Worm (Caenorhabditis elegans) whole organism, midembryonic: ENCODE results near the gene fbxa-27.

Source experiments
- T22C8.4 ChIP-seq: fragments of 200-800 bp; sonication (Bioruptor generic); IDR thresholded peaks from 2 replicates; pipeline ENCODE4 v1.3.6; 2022; ENCODE audit warnings: missing genetic modification characterization, missing compliant biosample characterization
- cog-1 ChIP-seq: sonication (generic microtip); optimal IDR thresholded peaks from 2 replicates; lab custom pipeline; 2016; ENCODE audit warnings: missing genetic modification characterization, missing compliant biosample characterization
- flt-1 ChIP-seq: fragments of 200-800 bp; sonication (Bioruptor generic); IDR thresholded peaks from 2 replicates; pipeline ENCODE4 v1.3.6; 2022; ENCODE audit warnings: missing genetic modification characterization, missing compliant biosample characterization
- klf-2 ChIP-seq: fragments of 200-800 bp; sonication (Bioruptor generic); conservative IDR thresholded peaks from 2 replicates; pipeline ENCODE4 v1.3.6; 2022; ENCODE audit warnings: missing genetic modification reagents, missing genetic modification characterization, missing compliant biosample characterization
- med-1 ChIP-seq: sonication (generic microtip); optimal IDR thresholded peaks from 2 replicates; lab custom pipeline; 2017; ENCODE audit warnings: missing genetic modification characterization, mild to moderate bottlenecking, missing compliant biosample characterization, antibody characterized with exemption, missing genetic modification reagents; ENCODE audit not compliant: insufficient read depth
- ref-1 ChIP-seq: fragments of 200-800 bp; sonication (Bioruptor generic); conservative IDR thresholded peaks from 2 replicates; pipeline ENCODE4 v1.3.6; 2022; ENCODE audit warnings: missing genetic modification reagents, missing genetic modification characterization, missing compliant biosample characterization
- tab-1 ChIP-seq: fragments of 200-800 bp; sonication (Bioruptor generic); IDR thresholded peaks from 2 replicates; pipeline ENCODE4 v1.3.6; 2022; ENCODE audit warnings: missing genetic modification characterization, missing compliant biosample characterization
- ztf-23 ChIP-seq: fragments of 200-800 bp; sonication (Bioruptor generic); IDR thresholded peaks from 2 replicates; pipeline ENCODE4 v1.3.6; 2022; ENCODE audit warnings: missing genetic modification reagents, missing genetic modification characterization, missing compliant biosample characterization
- ztf-29 ChIP-seq: fragments of 200-800 bp; sonication (Bioruptor generic); IDR thresholded peaks from 2 replicates; pipeline ENCODE4 v1.3.6; 2022; ENCODE audit warnings: missing genetic modification reagents, missing genetic modification characterization, missing compliant biosample characterization

fbxa-27 gene

DNA sequence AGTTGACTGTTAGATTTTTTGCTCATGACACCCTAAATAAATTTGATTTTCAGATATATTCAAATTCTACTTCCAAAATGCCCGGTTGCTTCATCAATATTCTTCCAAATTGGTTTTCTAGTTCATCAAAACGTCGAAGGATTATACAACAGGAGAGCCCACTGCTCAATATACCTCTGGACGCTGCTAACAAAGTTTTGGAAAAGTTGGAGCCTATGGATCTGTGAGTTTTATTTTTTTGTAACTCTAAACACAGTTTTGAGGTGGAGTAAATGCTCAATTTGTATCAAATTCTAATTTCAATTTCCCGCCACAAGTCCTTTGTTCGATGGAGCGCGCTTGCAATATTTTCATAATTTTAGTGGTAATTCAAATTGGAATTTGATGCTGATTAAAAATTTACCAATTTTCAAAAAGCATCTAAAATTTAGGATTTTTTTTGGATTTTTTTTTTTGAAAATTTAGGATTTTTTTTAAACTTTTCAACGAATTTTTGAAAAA, at the start of gene fbxa-27:
TSS of gene fbxa-27 (plus strand) at position 51 of the 501 bp plus-strand sequence.
- no peak for TF ChIP-seq ztf-23
- no peak for TF ChIP-seq med-1 (GFP tag; lab: Kevin White, UChicago)
- TF ChIP-seq tab-1 (GFP tag; lab: Robert Waterston, UW) = no peak

ce11 chrIII:1293135-1293534, 49.6 kb upstream of the fbxa-27 start, which contains the start of gene fbxa-36:
Gene fbxa-36, minus strand, starts transcription at chrIII:1293235.
- TF ChIP-seq cog-1 (tag; lab: Kevin White, UChicago) (no peak), ztf-23 (no peak), flt-1 (GFP tag; lab: Robert Waterston, UW) (no peak), med-1 (GFP tag; lab: Kevin White, UChicago) (no peak), ztf-29 (GFP tag; lab: Robert Waterston, UW) (no peak), tab-1 (GFP tag; lab: Robert Waterston, UW) (no peak), T22C8.4 (GFP tag; lab: Robert Waterston, UW) (no peak), ref-1 (GFP tag; lab: Robert Waterston, UW) (no peak), klf-2 (GFP tag; lab: Robert Waterston, UW) (no peak)

ce11 chrIII:1295149-1295716, 47.5 kb upstream of the fbxa-27 start, which contains the start of gene fbxa-35:
Gene fbxa-35, plus strand, starts transcription at chrIII:1295666.
- no peak for TF ChIP-seq klf-2 (GFP tag; lab: Robert Waterston, UW)
- TF ChIP-seq ref-1 (GFP tag; lab: Robert Waterston, UW) = no peak
- no peak for TF ChIP-seq med-1 (GFP tag; lab: Kevin White, UChicago)
- TF ChIP-seq cog-1 (tag; lab: Kevin White, UChicago) = no peak
- TF ChIP-seq tab-1 (GFP tag; lab: Robert Waterston, UW) = no peak
- no peak for TF ChIP-seq ztf-29 (GFP tag; lab: Robert Waterston, UW)
- no peak for TF ChIP-seq ztf-23
- TF ChIP-seq T22C8.4 (GFP tag; lab: Robert Waterston, UW) = no peak
- TF ChIP-seq flt-1 (GFP tag; lab: Robert Waterston, UW) = no peak

- TF ChIP-seq flt-1 (GFP tag; lab: Robert Waterston, UW) (no peak), ref-1 (GFP tag; lab: Robert Waterston, UW) (no peak), klf-2 (GFP tag; lab: Robert Waterston, UW) (no peak), ztf-29 (GFP tag; lab: Robert Waterston, UW) (no peak), cog-1 (tag; lab: Kevin White, UChicago) (no peak), T22C8.4 (GFP tag; lab: Robert Waterston, UW) (no peak), ztf-23 (no peak), tab-1 (GFP tag; lab: Robert Waterston, UW) (no peak), med-1 (GFP tag; lab: Kevin White, UChicago) (no peak)
These were observed 45.2 kb upstream of the fbxa-27 start, which contains the start of gene fbxa-28 for ce11 chrIII:1297604-1298003. Gene fbxa-28, plus strand, starts transcription at chrIII:1297904.

DNA sequence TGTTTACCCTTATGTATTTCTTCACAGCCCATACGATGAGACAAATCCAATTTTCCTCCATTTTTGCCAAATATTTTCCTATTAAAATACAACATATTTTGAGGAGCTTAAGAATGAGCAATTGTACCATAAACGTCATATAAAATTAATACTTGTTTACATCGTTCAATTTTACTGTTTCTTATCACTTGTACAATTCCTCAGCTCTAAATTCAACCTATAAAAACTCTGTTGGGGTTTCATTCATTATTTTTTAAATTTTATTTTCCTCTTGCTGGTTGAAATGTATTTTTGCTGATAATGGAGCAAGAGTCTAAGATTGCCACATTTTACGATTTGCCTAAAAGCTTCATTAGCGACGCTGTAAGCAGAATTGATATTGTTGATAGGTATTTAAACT, 39.4 kb upstream of the fbxa-27 start, which contains the start of gene fbxa-75:
TSS of gene fbxa-75 (plus strand) at position 301 of the 400 bp plus-strand sequence.
- TF ChIP-seq med-1 (GFP tag; lab: Kevin White, UChicago) = no peak
- TF ChIP-seq ref-1 (GFP tag; lab: Robert Waterston, UW) = no peak
- no peak for TF ChIP-seq flt-1 (GFP tag; lab: Robert Waterston, UW)
- no peak for TF ChIP-seq cog-1 (tag; lab: Kevin White, UChicago)
- TF ChIP-seq ztf-23 = no peak
- TF ChIP-seq tab-1 (GFP tag; lab: Robert Waterston, UW) = no peak
- TF ChIP-seq ztf-29 (GFP tag; lab: Robert Waterston, UW) = no peak
- no peak for TF ChIP-seq klf-2 (GFP tag; lab: Robert Waterston, UW)
- no peak for TF ChIP-seq T22C8.4 (GFP tag; lab: Robert Waterston, UW)

- TF ChIP-seq ztf-29 (GFP tag; lab: Robert Waterston, UW) = no peak
- no peak for TF ChIP-seq med-1 (GFP tag; lab: Kevin White, UChicago)
These were observed 35.4 kb upstream of the fbxa-27 start for ce11 chrIII:1307333-1307732.

DNA sequence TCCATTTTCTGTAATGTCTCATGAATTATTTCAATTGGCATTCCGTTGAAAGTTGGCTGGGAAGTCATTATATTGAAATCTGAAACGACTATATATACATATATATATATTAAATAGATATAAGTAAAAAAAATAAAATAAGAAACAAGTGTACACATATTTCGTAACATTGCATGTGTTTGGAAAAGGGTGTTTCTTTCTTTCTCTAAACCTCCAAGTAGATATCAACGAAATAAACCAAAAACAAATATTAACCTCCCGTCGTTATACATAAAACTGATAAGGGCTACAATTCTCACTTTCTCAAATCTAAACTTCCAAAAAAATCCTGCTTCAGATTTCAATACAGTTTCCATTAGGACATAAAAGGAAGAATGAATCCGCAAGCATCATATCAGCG, 34.6 kb upstream of the fbxa-27 start, which contains the start of gene fbxa-79:
TSS of gene fbxa-79 (minus strand) at position 86 of the 400 bp plus-strand sequence.
- TF ChIP-seq ref-1 (GFP tag; lab: Robert Waterston, UW) (no peak), klf-2 (GFP tag; lab: Robert Waterston, UW) (no peak), med-1 (GFP tag; lab: Kevin White, UChicago) (no peak), cog-1 (tag; lab: Kevin White, UChicago) (no peak), ztf-23 (no peak), T22C8.4 (GFP tag; lab: Robert Waterston, UW) (no peak), ztf-29 (GFP tag; lab: Robert Waterston, UW) (no peak), tab-1 (GFP tag; lab: Robert Waterston, UW) (no peak), flt-1 (GFP tag; lab: Robert Waterston, UW) (no peak)

DNA sequence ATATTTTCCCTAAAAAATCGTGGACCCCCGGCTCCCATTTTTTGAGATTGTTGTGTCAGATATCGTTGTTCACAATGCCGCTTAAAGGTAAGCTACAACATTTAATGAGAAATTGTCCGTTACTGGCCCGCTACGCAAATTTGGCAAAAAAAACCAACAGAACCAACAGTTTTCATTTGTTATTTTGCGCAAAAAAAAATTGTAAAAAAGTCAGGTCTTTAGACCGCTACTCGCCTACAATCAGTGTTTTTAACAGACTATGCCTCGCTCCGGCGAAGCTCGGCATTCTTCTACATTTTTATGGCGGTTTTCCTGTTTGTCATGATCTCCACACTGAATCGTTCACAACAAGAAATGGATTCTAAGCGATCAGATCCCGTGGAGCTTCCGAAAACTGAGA, 33.9 kb upstream of the fbxa-27 start, which contains the start of gene Y82E9BL.12:
TSS of gene Y82E9BL.12 (plus strand) at position 301 of the 400 bp plus-strand sequence.
- TF ChIP-seq tab-1 (GFP tag; lab: Robert Waterston, UW) = no peak
- TF ChIP-seq klf-2 (GFP tag; lab: Robert Waterston, UW) = no peak
- no peak for TF ChIP-seq med-1 (GFP tag; lab: Kevin White, UChicago)

DNA sequence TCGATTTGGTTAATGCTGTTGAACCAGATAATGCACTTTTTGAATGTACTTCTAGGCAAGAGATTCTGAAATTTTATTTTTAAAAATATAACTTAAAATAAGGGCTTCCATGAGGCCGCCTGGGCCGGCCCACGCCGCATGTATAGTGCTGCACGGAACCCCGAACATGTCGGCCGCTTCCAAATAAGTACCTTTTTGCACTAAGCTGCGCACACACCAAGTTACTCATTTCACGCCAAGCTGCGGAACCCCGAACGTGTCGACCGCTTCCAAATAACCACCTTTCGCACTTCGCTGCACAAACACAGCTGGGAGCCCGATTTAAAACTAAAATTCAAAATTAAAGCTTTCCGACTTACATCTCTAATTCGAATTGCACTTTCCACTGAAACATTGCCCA, 31.4 kb upstream of the fbxa-27 start:
- TF ChIP-seq T22C8.4 (GFP tag; lab: Robert Waterston, UW) (no peak), cog-1 (tag; lab: Kevin White, UChicago) (no peak), med-1 (GFP tag; lab: Kevin White, UChicago) (no peak), tab-1 (GFP tag; lab: Robert Waterston, UW) (no peak), ztf-23 (no peak), flt-1 (GFP tag; lab: Robert Waterston, UW) (no peak), ref-1 (GFP tag; lab: Robert Waterston, UW) (no peak), klf-2 (GFP tag; lab: Robert Waterston, UW) (no peak), ztf-29 (GFP tag; lab: Robert Waterston, UW) (no peak)
